Worm (Caenorhabditis elegans): ENCODE results near the gene C52G5.3.

DNA sequence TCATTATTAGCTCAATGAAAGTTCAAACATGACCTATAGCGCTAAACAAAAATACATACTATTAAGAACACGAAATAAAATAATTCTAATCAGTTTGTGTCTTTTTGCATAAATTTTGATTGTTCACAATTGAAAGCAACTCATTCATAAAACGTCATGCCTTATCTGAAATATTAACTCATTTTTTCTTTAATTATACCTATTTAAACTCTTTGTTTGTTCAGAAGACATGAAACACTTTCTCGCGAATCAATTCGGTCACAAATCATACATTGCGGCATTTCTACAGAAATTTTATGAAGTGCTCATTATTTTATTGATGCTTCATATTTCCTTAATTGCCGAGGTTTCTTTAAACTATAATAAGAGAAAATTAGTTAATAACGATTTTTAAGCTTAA, 39.0 kb downstream of the C52G5.3 start:
- no peak for TF ChIP-seq nhr-77 (tag; optimal IDR thresholded peaks at IDR 0.05)
- TF ChIP-seq mep-1 (tag; optimal IDR thresholded peaks at IDR 0.05): no peak
- no peak for TF ChIP-seq snpc-4 (tag; optimal IDR thresholded peaks at IDR 0.05)
- no peak for TF ChIP-seq blmp-1 (tag; optimal IDR thresholded peaks at IDR 0.05)
- no peak for TF ChIP-seq nhr-76 (tag; optimal IDR thresholded peaks at IDR 0.05)
- no peak for TF ChIP-seq ama-1 (optimal IDR thresholded peaks at IDR 0.05)
- no peak for TF ChIP-seq dpl-1 (GFP tag; optimal IDR thresholded peaks at IDR 0.05)
- TF ChIP-seq nhr-237 (tag; optimal IDR thresholded peaks at IDR 0.05): no peak
- no peak for TF ChIP-seq tlp-1 (tag; optimal IDR thresholded peaks at IDR 0.05)
- no peak for TF ChIP-seq efl-3 (GFP tag; optimal IDR thresholded peaks at IDR 0.05)
- no peak for TF ChIP-seq jun-1 (tag; optimal IDR thresholded peaks at IDR 0.05)

All from whole organism, L1 larva.